Worm (Caenorhabditis elegans) whole organism, mixed stage, embryonic: ENCODE results near the gene pycr-1.

Experiments used
- bed-3 ChIP-seq: fragments of 200-800 bp; sonication (Bioruptor generic); optimal IDR thresholded peaks from 3 replicates; lab custom pipeline; 2018; ENCODE audit warnings: mild to moderate bottlenecking, missing genetic modification characterization, moderate library complexity, missing compliant biosample characterization
- ceh-39 ChIP-seq: fragments of 150-350 bp; optimal IDR thresholded peaks from 2 replicates; lab custom pipeline; 2014; ENCODE audit warnings: missing biosample characterization, missing genetic modification characterization
- ceh-43 ChIP-seq: fragments of 200-800 bp; sonication (Bioruptor generic); optimal IDR thresholded peaks from 2 replicates; lab custom pipeline; 2018; ENCODE audit warnings: mild to moderate bottlenecking, missing genetic modification characterization, moderate library complexity, missing compliant biosample characterization
- ces-1 ChIP-seq: fragments of 150-350 bp; optimal IDR thresholded peaks from 2 replicates; lab custom pipeline; 2014; ENCODE audit warnings: missing biosample characterization, missing genetic modification reagents, missing genetic modification characterization
- drap-1 ChIP-seq: fragments of 200-800 bp; sonication (Bioruptor generic); optimal IDR thresholded peaks from 3 replicates; lab custom pipeline; 2018; ENCODE audit warnings: mild to moderate bottlenecking, missing genetic modification characterization, missing compliant biosample characterization
- elt-3 ChIP-seq: fragments of 150-350 bp; optimal IDR thresholded peaks from 2 replicates; lab custom pipeline; 2014; ENCODE audit warnings: missing biosample characterization, missing genetic modification characterization
- ham-2 ChIP-seq: fragments of 200-800 bp; sonication (Bioruptor generic); optimal IDR thresholded peaks from 2 replicates; lab custom pipeline; 2018; ENCODE audit warnings: mild to moderate bottlenecking, missing genetic modification characterization, missing compliant biosample characterization
- hlh-1 ChIP-seq: fragments of 150-350 bp; optimal IDR thresholded peaks from 2 replicates; lab custom pipeline; 2014; ENCODE audit warnings: missing biosample characterization, missing genetic modification reagents, missing genetic modification characterization
- mab-5 ChIP-seq: fragments of 150-350 bp; optimal IDR thresholded peaks from 2 replicates; lab custom pipeline; 2014; ENCODE audit warnings: missing biosample characterization, missing genetic modification characterization
- mep-1 ChIP-seq: fragments of 150-350 bp; optimal IDR thresholded peaks from 2 replicates; lab custom pipeline; 2017; ENCODE audit warnings: missing biosample characterization, missing genetic modification reagents, missing genetic modification characterization, inconsistent platforms
- mls-2 ChIP-seq: sonication (generic microtip); optimal IDR thresholded peaks from 2 replicates; lab custom pipeline; 2016; ENCODE audit warnings: mild to moderate bottlenecking, missing genetic modification characterization, moderate library complexity, missing compliant biosample characterization
- nhr-12 ChIP-seq: fragments of 150-350 bp; optimal IDR thresholded peaks from 2 replicates; lab custom pipeline; 2014; ENCODE audit warnings: missing biosample characterization, missing genetic modification characterization
- nhr-2 ChIP-seq: fragments of 150-350 bp; optimal IDR thresholded peaks from 2 replicates; lab custom pipeline; 2014; ENCODE audit warnings: missing biosample characterization, missing genetic modification characterization
- nhr-237 ChIP-seq: fragments of 150-350 bp; optimal IDR thresholded peaks from 2 replicates; lab custom pipeline; 2014; ENCODE audit warnings: missing biosample characterization, missing genetic modification characterization
- pha-4 ChIP-seq: fragments of 150-350 bp; optimal IDR thresholded peaks from 2 replicates; lab custom pipeline; 2018; ENCODE audit warnings: missing biosample characterization, missing genetic modification reagents, missing genetic modification characterization
- sem-2 ChIP-seq: fragments of 200-800 bp; sonication (Bioruptor generic); optimal IDR thresholded peaks from 2 replicates; lab custom pipeline; 2018; ENCODE audit warnings: mild to moderate bottlenecking, missing genetic modification characterization, missing compliant biosample characterization
- snpc-4 ChIP-seq: fragments of 150-350 bp; optimal IDR thresholded peaks from 2 replicates; lab custom pipeline; 2014; ENCODE audit warnings: missing biosample characterization, missing genetic modification characterization
- sptf-1 ChIP-seq: sonication (generic microtip); optimal IDR thresholded peaks from 2 replicates; lab custom pipeline; 2017; ENCODE audit warnings: mild to moderate bottlenecking, missing genetic modification characterization, moderate library complexity, missing compliant biosample characterization
- tbx-8 ChIP-seq: fragments of 200-800 bp; sonication (Bioruptor generic); optimal IDR thresholded peaks from 2 replicates; lab custom pipeline; 2018; ENCODE audit warnings: mild to moderate bottlenecking, missing genetic modification characterization, moderate library complexity, missing compliant biosample characterization
- unc-120 ChIP-seq: sonication (generic microtip); optimal IDR thresholded peaks from 2 replicates; lab custom pipeline; 2017; ENCODE audit warnings: missing genetic modification characterization, missing compliant biosample characterization; ENCODE audit not compliant: poor library complexity, severe bottlenecking
- unc-62 ChIP-seq: fragments of 150-350 bp; optimal IDR thresholded peaks from 2 replicates; lab custom pipeline; 2014; ENCODE audit warnings: missing biosample characterization, missing genetic modification reagents, missing genetic modification characterization
- ztf-11 ChIP-seq: fragments of 150-350 bp; optimal IDR thresholded peaks from 2 replicates; lab custom pipeline; 2014; ENCODE audit warnings: missing biosample characterization, missing genetic modification characterization

Gene pycr-1

ce11 chrX:12173989-12174388, 27.4 kb downstream of the pycr-1 start:
- TF ChIP-seq nhr-2 (tag; lab: Kevin White, UChicago) (no peak), snpc-4 (tag; lab: Kevin White, UChicago) (no peak), ham-2 (GFP tag; lab: Kevin White, UChicago) (no peak), pha-4 (tag; lab: Kevin White, UChicago) (no peak)

ce11 chrX:12174686-12175404, 28.2 kb downstream of the pycr-1 start:
- no peak for TF ChIP-seq mab-5 (tag; lab: Kevin White, UChicago)
- TF ChIP-seq pha-4 (tag; lab: Kevin White, UChicago), result peak; percentile 23
- TF ChIP-seq nhr-237 (tag; lab: Kevin White, UChicago), result no peak

- no peak for TF ChIP-seq ceh-43 (GFP tag; lab: Kevin White, UChicago)
- TF ChIP-seq pha-4 (tag; lab: Kevin White, UChicago), result peak; percentile 40
- TF ChIP-seq ztf-11 (tag; lab: Kevin White, UChicago), result no peak
- TF ChIP-seq ceh-39 (tag; lab: Kevin White, UChicago), result no peak
- peak; percentile 70 for TF ChIP-seq unc-120
- TF ChIP-seq drap-1 (GFP tag; lab: Kevin White, UChicago), result no peak
- TF ChIP-seq mab-5 (tag; lab: Kevin White, UChicago), result no peak
- TF ChIP-seq elt-3 (tag; lab: Kevin White, UChicago), result no peak
- no peak for TF ChIP-seq mep-1
- TF ChIP-seq mls-2, result no peak
- no peak for TF ChIP-seq ces-1 (GFP tag; lab: Kevin White, UChicago)
- no peak for TF ChIP-seq tbx-8 (GFP tag; lab: Kevin White, UChicago)
- TF ChIP-seq hlh-1, result peak; percentile 20
Observed at ce11 chrX:12175667-12176278, 29.1 kb downstream of the pycr-1 start.

- TF ChIP-seq sptf-1 (tag; lab: Kevin White, UChicago) (no peak), elt-3 (tag; lab: Kevin White, UChicago) (peak; percentile 9), nhr-12 (tag; lab: Kevin White, UChicago) (no peak), mls-2 (no peak), mep-1 (no peak), ham-2 (GFP tag; lab: Kevin White, UChicago) (peak; percentile 31), tbx-8 (GFP tag; lab: Kevin White, UChicago) (no peak), unc-62 (peak; percentile 42)
Observed at ce11 chrX:12176394-12176793, 29.8 kb downstream of the pycr-1 start.

- TF ChIP-seq mls-2 (peak; percentile 2), bed-3 (GFP tag; lab: Kevin White, UChicago) (no peak), mab-5 (tag; lab: Kevin White, UChicago) (no peak)
- TF ChIP-seq, all 35 proteins: peak for 1
Observed at ce11 chrX:12176873-12177293, 30.3 kb downstream of the pycr-1 start.

- TF ChIP-seq sem-2 (GFP tag; lab: Kevin White, UChicago) (no peak), elt-3 (tag; lab: Kevin White, UChicago) (no peak)
Observed at ce11 chrX:12177521-12177920, 30.9 kb downstream of the pycr-1 start.

ce11 chrX:12178351-12179089, 31.9 kb downstream of the pycr-1 start:
- TF ChIP-seq unc-120 (no peak), ces-1 (GFP tag; lab: Kevin White, UChicago) (peak; percentile 80)

ce11 chrX:12179090-12179488, 32.5 kb downstream of the pycr-1 start:
- TF ChIP-seq tbx-8 (GFP tag; lab: Kevin White, UChicago) (no peak), pha-4 (tag; lab: Kevin White, UChicago) (peak; percentile 61), drap-1 (GFP tag; lab: Kevin White, UChicago) (peak; percentile 12), ztf-11 (tag; lab: Kevin White, UChicago) (no peak), nhr-237 (tag; lab: Kevin White, UChicago) (no peak)
